Fruit fly (Drosophila melanogaster) whole organism, wandering third instar larva: ENCODE measurements around the gene Gr22a.

Experiments used
- Abd-B ChIP-seq: fragments of >200 bp; optimal IDR thresholded peaks from 2 replicates; lab custom pipeline; 2017; ENCODE audit warnings: missing biosample characterization, missing genetic modification characterization
- CG32264 ChIP-seq: fragments of 200-800 bp; sonication (Bioruptor generic); optimal IDR thresholded peaks from 2 replicates; lab custom pipeline; 2016; ENCODE audit warnings: missing biosample characterization, missing genetic modification characterization
- Dif ChIP-seq: fragments of 200-275, 200-300 bp; sonication (Bioruptor generic); optimal IDR thresholded peaks from 2 replicates; lab custom pipeline; 2018; ENCODE audit warnings: missing biosample characterization, missing genetic modification characterization; ENCODE audit not compliant: partially characterized antibody
- GATAd ChIP-seq: sonication (Bioruptor generic); optimal IDR thresholded peaks from 2 replicates; lab custom pipeline; 2016; ENCODE audit warnings: missing biosample characterization, missing genetic modification characterization
- HLH106 ChIP-seq: fragments of 200-800 bp; optimal IDR thresholded peaks from 3 replicates; lab custom pipeline; 2019; ENCODE audit warnings: missing biosample characterization, mild to moderate bottlenecking, missing genetic modification characterization, moderate library complexity
- Hnf4 ChIP-seq: fragments of 200-800 bp; sonication (Bioruptor generic); optimal IDR thresholded peaks from 2 replicates; lab custom pipeline; 2016; ENCODE audit warnings: missing biosample characterization, mild to moderate bottlenecking, missing genetic modification characterization
- Hr78 ChIP-seq: fragments of >200 bp; optimal IDR thresholded peaks from 2 replicates; lab custom pipeline; 2017; ENCODE audit warnings: missing biosample characterization, missing genetic modification characterization
- Hr83 ChIP-seq: fragments of 200-300 bp; sonication (Bioruptor generic); optimal IDR thresholded peaks from 2 replicates; lab custom pipeline; 2016; ENCODE audit warnings: missing biosample characterization, mild to moderate bottlenecking, missing genetic modification characterization, moderate library complexity; ENCODE audit not compliant: poor library complexity, severe bottlenecking
- Jra ChIP-seq: sonication (Bioruptor generic); optimal IDR thresholded peaks from 2 replicates; lab custom pipeline; 2016; ENCODE audit warnings: missing biosample characterization, missing genetic modification characterization
- Mio ChIP-seq: sonication (Bioruptor generic); optimal IDR thresholded peaks from 2 replicates; lab custom pipeline; 2016; ENCODE audit warnings: missing biosample characterization, missing genetic modification characterization
- Myc ChIP-seq: fragments of >200 bp; optimal IDR thresholded peaks from 2 replicates; lab custom pipeline; 2017
- N ChIP-seq: fragments of >200 bp; optimal IDR thresholded peaks from 2 replicates; lab custom pipeline; 2018; ENCODE audit warnings: missing biosample characterization, missing external identifiers, missing genetic modification characterization
- Rel ChIP-seq, 2 experiments: fragments of 200-800 bp; sonication (Bioruptor generic) in 1 of 2; optimal IDR thresholded peaks; 2 replicates in 1 of 2; 3 replicates in 1 of 2; lab custom pipeline; 2016 to 2019; ENCODE audit warnings: mild to moderate bottlenecking in 2 of 2, missing biosample characterization in 2 of 2, missing genetic modification characterization in 2 of 2, moderate library complexity in 1 of 2
- Vsx2 ChIP-seq: fragments of 200-300, 225-300 bp; sonication (Bioruptor generic); optimal IDR thresholded peaks from 2 replicates; lab custom pipeline; 2018; ENCODE audit warnings: missing biosample characterization, missing genetic modification characterization; ENCODE audit not compliant: partially characterized antibody
- br ChIP-seq: fragments of 200-800 bp; sonication (Bioruptor generic); optimal IDR thresholded peaks from 2 replicates; lab custom pipeline; 2016; ENCODE audit warnings: missing biosample characterization, missing genetic modification characterization
- brk ChIP-seq: fragments of 200-800 bp; sonication (Bioruptor generic); optimal IDR thresholded peaks from 2 replicates; lab custom pipeline; 2016; ENCODE audit warnings: missing biosample characterization, mild to moderate bottlenecking, missing genetic modification characterization
- dl ChIP-seq, 2 experiments: fragments of 175-275, 200-275 bp in 1 of 2; fragments of 200-275 bp in 1 of 2; sonication (Bioruptor generic); optimal IDR thresholded peaks; lab custom pipeline; 2018; ENCODE audit warnings: mild to moderate bottlenecking in 2 of 2, missing biosample characterization in 2 of 2, missing genetic modification characterization in 2 of 2, moderate library complexity in 2 of 2; ENCODE audit not compliant: partially characterized antibody in 2 of 2, insufficient read depth in 1 of 2
- dmrt93B ChIP-seq: fragments of 200-800 bp; sonication (Bioruptor generic); optimal IDR thresholded peaks from 2 replicates; lab custom pipeline; 2018; ENCODE audit warnings: missing biosample characterization, mild to moderate bottlenecking, missing genetic modification characterization
- dsf ChIP-seq: sonication (Bioruptor generic); optimal IDR thresholded peaks from 2 replicates; lab custom pipeline; 2016; ENCODE audit warnings: missing biosample characterization, missing genetic modification characterization, borderline replicate concordance
- ey ChIP-seq: fragments of 200-800 bp; sonication (Bioruptor generic); optimal IDR thresholded peaks from 2 replicates; lab custom pipeline; 2016; ENCODE audit warnings: missing biosample characterization, missing genetic modification characterization
- foxo ChIP-seq, 2 experiments: fragments of 200-800 bp; sonication (Bioruptor generic); optimal IDR thresholded peaks; 2 replicates in 1 of 2; 3 replicates in 1 of 2; lab custom pipeline; 2016 to 2017; ENCODE audit warnings: missing biosample characterization in 2 of 2, missing genetic modification characterization in 2 of 2
- fru ChIP-seq: fragments of 200-800 bp; sonication (Bioruptor generic); optimal IDR thresholded peaks from 3 replicates; lab custom pipeline; 2016; ENCODE audit warnings: missing biosample characterization, mild to moderate bottlenecking, missing genetic modification characterization
- h ChIP-seq: fragments of 200-800 bp; sonication (Bioruptor generic); optimal IDR thresholded peaks from 3 replicates; lab custom pipeline; 2016; ENCODE audit warnings: missing biosample characterization, mild to moderate bottlenecking, missing genetic modification characterization
- jim ChIP-seq: fragments of 175-275, 200-325 bp; sonication (Bioruptor generic); optimal IDR thresholded peaks from 2 replicates; lab custom pipeline; 2016; ENCODE audit warnings: missing biosample characterization, mild to moderate bottlenecking, missing genetic modification characterization
- lola ChIP-seq: fragments of >200 bp; optimal IDR thresholded peaks from 2 replicates; lab custom pipeline; 2017; ENCODE audit warnings: missing biosample characterization, missing genetic modification characterization
- rgr ChIP-seq: fragments of 200-800 bp; sonication (Bioruptor generic); optimal IDR thresholded peaks from 3 replicates; lab custom pipeline; 2016; ENCODE audit warnings: missing biosample characterization, mild to moderate bottlenecking, missing genetic modification characterization
- sage ChIP-seq: fragments of 200-800 bp; sonication (Bioruptor generic); optimal IDR thresholded peaks from 2 replicates; lab custom pipeline; 2016; ENCODE audit warnings: missing biosample characterization, mild to moderate bottlenecking, missing genetic modification characterization
- sv ChIP-seq: fragments of 200-800 bp; sonication (Bioruptor generic); optimal IDR thresholded peaks from 3 replicates; lab custom pipeline; 2016; ENCODE audit warnings: missing biosample characterization, missing genetic modification characterization
- tai ChIP-seq: sonication (Bioruptor generic); optimal IDR thresholded peaks from 2 replicates; lab custom pipeline; 2016; ENCODE audit warnings: missing biosample characterization, missing genetic modification characterization
- usp ChIP-seq: fragments of >200 bp; optimal IDR thresholded peaks from 2 replicates; lab custom pipeline; 2017; ENCODE audit warnings: missing biosample characterization, missing genetic modification characterization
- woc ChIP-seq: sonication (Bioruptor generic); optimal IDR thresholded peaks from 2 replicates; lab custom pipeline; 2016; ENCODE audit warnings: missing biosample characterization, mild to moderate bottlenecking, missing genetic modification characterization

The Gr22a gene

DNA sequence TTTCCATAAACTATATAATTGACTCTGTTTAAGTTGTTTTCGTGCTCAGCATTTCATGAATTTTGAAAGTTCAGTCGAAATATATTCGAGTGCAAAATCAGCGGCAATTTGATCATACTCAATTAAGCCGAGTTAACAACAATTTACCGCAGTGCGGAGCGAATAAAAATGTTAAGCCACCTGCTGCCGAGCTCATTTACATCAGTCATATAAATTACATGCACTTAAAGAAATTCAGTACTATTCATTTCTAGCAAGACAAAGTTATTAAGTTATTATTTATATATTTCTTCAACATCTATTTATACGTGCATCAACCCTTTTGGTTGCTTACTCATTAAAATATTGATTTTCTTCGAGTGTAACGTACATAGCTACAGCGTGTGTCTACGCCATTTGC is 37.7 kb upstream of the Gr22a start, which contains the start of gene c-cup:
TSS of gene c-cup (minus strand) at position 101 of the 400 bp plus-strand sequence.
- TF ChIP-seq Hr78: no peak
- TF ChIP-seq N (GFP tag; lab: Kevin White, UChicago): no peak
- TF ChIP-seq foxo (GFP tag; optimal IDR thresholded peaks at IDR 0.05; lab: Kevin White, UChicago): no peak
- TF ChIP-seq Myc (lab: Kevin White, UChicago): no peak
- TF ChIP-seq CG32264 (GFP tag; lab: Kevin White, UChicago): no peak
- TF ChIP-seq dmrt93B: no peak
- no peak for TF ChIP-seq usp (GFP tag; lab: Kevin White, UChicago)
- no peak for TF ChIP-seq Jra (GFP tag; lab: Kevin White, UChicago)
- TF ChIP-seq Vsx2 (GFP tag; lab: Kevin White, UChicago): no peak

DNA sequence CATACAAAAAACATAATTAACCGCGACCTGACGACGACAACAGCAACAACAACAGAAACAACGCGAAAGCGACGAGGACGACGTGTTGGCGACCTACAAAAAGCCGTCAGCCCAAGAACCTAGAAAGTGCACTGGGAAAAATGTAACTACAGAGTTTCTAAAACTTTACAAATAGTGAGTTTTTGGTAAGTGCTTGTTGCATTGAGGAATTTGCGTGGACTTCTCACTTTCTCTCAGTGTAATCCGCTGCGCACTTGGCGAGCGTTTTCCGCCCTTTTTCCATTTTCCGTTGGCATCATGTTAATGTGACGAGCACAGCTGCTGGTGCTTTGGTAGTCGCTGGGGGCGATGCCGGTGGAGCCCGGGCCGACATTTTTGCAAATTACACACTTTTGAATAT is 33.6 kb upstream of the Gr22a start:
- no peak for TF ChIP-seq Mio (GFP tag; lab: Kevin White, UChicago)
- TF ChIP-seq foxo (GFP tag; optimal IDR thresholded peaks at IDR 0.05; lab: Kevin White, UChicago): no peak

DNA sequence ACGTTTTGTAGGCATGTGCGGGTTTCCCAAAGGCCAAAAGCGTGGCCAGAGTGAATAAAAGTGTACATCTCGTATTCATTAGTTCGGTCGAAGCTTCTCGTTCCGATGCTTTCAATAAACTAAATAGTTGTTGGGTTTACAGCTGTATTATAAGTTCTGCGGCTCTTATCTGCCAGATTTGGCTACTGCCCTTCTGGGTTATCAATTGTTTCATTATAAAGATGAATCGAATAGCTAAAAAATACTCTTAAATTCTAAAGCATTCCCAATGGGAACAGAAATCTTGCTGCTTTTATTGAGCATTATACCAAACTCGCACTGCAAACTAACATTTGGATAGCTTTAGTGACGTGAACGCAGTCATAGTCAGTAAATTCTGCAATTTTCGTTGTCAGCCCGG is 31.7 kb upstream of the Gr22a start, which contains the start of gene CG31664:
TSS of gene CG31664 (minus strand) at position 101 of the 400 bp plus-strand sequence.
- TF ChIP-seq Dif (GFP tag; lab: Kevin White, UChicago): no peak
- TF ChIP-seq Abd-B (GFP tag; lab: Kevin White, UChicago): no peak
- no peak for TF ChIP-seq fru
- no peak for TF ChIP-seq brk (GFP tag; lab: Kevin White, UChicago)
- TF ChIP-seq dl (GFP tag; optimal IDR thresholded peaks at IDR 0.05; lab: Kevin White, UChicago; ENCODE audit: insufficient read depth in 1 of 2, partially characterized antibody in 2 of 2): no peak
- no peak for TF ChIP-seq woc (GFP tag; lab: Kevin White, UChicago)
- no peak for TF ChIP-seq rgr (GFP tag; lab: Kevin White, UChicago)
- TF ChIP-seq tai (GFP tag; lab: Kevin White, UChicago): no peak
- no peak for TF ChIP-seq Myc (lab: Kevin White, UChicago)
- TF ChIP-seq Hr78: no peak
- no peak for TF ChIP-seq Jra (GFP tag; lab: Kevin White, UChicago)
- no peak for TF ChIP-seq sv (GFP tag; lab: Kevin White, UChicago)
- no peak for TF ChIP-seq ey
- TF ChIP-seq Hr83: no peak

DNA sequence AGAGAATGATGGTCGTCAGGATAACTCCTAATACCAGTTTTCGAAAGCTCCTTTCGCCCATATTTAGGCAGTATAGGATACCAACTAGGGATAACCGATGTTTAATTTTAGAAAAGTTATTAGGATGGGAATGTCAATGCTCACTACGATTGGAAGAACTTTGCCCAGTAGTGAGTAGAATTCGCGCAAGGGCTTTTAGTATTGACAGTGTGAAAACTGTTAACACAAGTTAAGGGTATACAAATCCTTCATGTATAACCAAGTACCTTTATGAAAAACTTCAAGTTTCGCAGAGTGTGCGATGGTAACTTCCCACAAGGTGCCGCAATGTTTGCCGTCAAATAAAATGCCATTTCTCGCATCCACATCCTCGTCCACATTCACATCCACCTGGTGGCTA is 28.5 kb upstream of the Gr22a start, which contains the start of gene CG31933:
TSS of gene CG31933 (minus strand) at position 101 of the 400 bp plus-strand sequence.
- TF ChIP-seq usp (GFP tag; lab: Kevin White, UChicago) (no peak), GATAd (no peak), Hnf4 (no peak), jim (GFP tag; lab: Kevin White, UChicago) (no peak), Abd-B (GFP tag; lab: Kevin White, UChicago) (no peak), rgr (GFP tag; lab: Kevin White, UChicago) (no peak), br (GFP tag; lab: Kevin White, UChicago) (no peak), Myc (lab: Kevin White, UChicago) (no peak), foxo (GFP tag; optimal IDR thresholded peaks at IDR 0.05; lab: Kevin White, UChicago) (no peak), CG32264 (GFP tag; lab: Kevin White, UChicago) (no peak), Dif (GFP tag; lab: Kevin White, UChicago) (no peak), HLH106 (no peak), ey (no peak), brk (GFP tag; lab: Kevin White, UChicago) (no peak), Mio (GFP tag; lab: Kevin White, UChicago) (no peak)

DNA sequence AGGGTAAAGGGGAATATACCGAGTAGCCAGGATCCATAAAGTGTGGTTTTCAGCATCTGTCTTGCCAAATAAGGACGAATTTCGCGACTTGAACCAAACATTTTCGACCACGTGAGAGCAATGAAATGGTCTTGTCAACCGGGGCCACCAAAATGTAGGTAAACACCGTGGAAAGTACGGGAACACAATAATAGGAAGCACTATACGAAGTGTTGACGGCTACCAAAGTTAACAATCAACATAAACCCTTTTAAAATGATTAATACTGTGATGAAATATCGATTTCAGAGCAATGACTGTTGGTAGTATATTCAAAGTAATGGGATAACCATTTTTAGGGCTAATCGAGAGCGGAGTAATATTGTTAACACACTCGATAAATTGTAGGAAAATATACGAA is 1.5 kb downstream of the Gr22a start, which contains the start of gene Gr22b:
TSS of gene Gr22b (minus strand) at position 101 of the 400 bp plus-strand sequence.
- TF ChIP-seq Hnf4 (no peak), h (GFP tag; lab: Kevin White, UChicago) (no peak), rgr (GFP tag; lab: Kevin White, UChicago) (no peak), sage (GFP tag; lab: Kevin White, UChicago) (no peak), sv (GFP tag; lab: Kevin White, UChicago) (no peak), lola (no peak), Vsx2 (GFP tag; lab: Kevin White, UChicago) (no peak), foxo (GFP tag; optimal IDR thresholded peaks at IDR 0.05; lab: Kevin White, UChicago) (no peak), fru (no peak), Rel (GFP tag; optimal IDR thresholded peaks at IDR 0.05; lab: Kevin White, UChicago) (no peak), Rel (tag; optimal IDR thresholded peaks at IDR 0.05; lab: Kevin White, UChicago) (no peak), HLH106 (no peak), woc (GFP tag; lab: Kevin White, UChicago) (no peak), Hr78 (no peak), dsf (no peak)
